Worm (Caenorhabditis elegans) whole organism, early embryonic: ENCODE measurements around the gene C27C12.3.

Experiments
- B0310.2 ChIP-seq: sonication (generic microtip); optimal IDR thresholded peaks from 2 replicates; lab custom pipeline; 2016; ENCODE audit warnings: mild to moderate bottlenecking, missing genetic modification characterization, missing compliant biosample characterization
- F13C5.2 ChIP-seq: sonication (generic microtip); optimal IDR thresholded peaks from 2 replicates; lab custom pipeline; 2017; ENCODE audit warnings: mild to moderate bottlenecking, missing genetic modification characterization, inconsistent platforms, missing compliant biosample characterization
- aly-1 ChIP-seq: sonication (generic microtip); optimal IDR thresholded peaks from 2 replicates; lab custom pipeline; 2016; ENCODE audit warnings: missing genetic modification characterization, missing compliant biosample characterization
- ama-1 ChIP-seq: fragments of 150-350 bp; optimal IDR thresholded peaks from 2 replicates; lab custom pipeline; 2014
- ceh-13 ChIP-seq: fragments of 200-800 bp; sonication (Bioruptor generic); optimal IDR thresholded peaks from 2 replicates; lab custom pipeline; 2018; ENCODE audit warnings: mild to moderate bottlenecking, missing genetic modification characterization, missing compliant biosample characterization
- ceh-36 ChIP-seq: sonication (generic microtip); optimal IDR thresholded peaks from 2 replicates; lab custom pipeline; 2016; ENCODE audit warnings: missing genetic modification characterization, inconsistent platforms, missing compliant biosample characterization
- ets-7 ChIP-seq: sonication (generic microtip); optimal IDR thresholded peaks from 2 replicates; lab custom pipeline; 2016; ENCODE audit warnings: missing genotype, missing genetic modification characterization, missing compliant biosample characterization
- flt-1 ChIP-seq: fragments of 200-800 bp; sonication (Bioruptor generic); IDR thresholded peaks from 2 replicates; pipeline ENCODE4 v1.3.6; 2022; ENCODE audit warnings: missing genetic modification characterization, missing compliant biosample characterization
- hmbx-1 ChIP-seq: sonication (generic microtip); optimal IDR thresholded peaks from 2 replicates; lab custom pipeline; 2016; ENCODE audit warnings: mild to moderate bottlenecking, missing genetic modification characterization, missing compliant biosample characterization
- hmg-4 ChIP-seq: fragments of 200-800 bp; sonication (Bioruptor generic); optimal IDR thresholded peaks from 2 replicates; lab custom pipeline; 2018; ENCODE audit warnings: mild to moderate bottlenecking, missing genetic modification characterization, missing compliant biosample characterization
- hnd-1 ChIP-seq: sonication (generic microtip); optimal IDR thresholded peaks from 2 replicates; lab custom pipeline; 2016; ENCODE audit warnings: missing genetic modification characterization, missing compliant biosample characterization
- pes-1 ChIP-seq: fragments of 200-800 bp; sonication (Bioruptor generic); IDR thresholded peaks from 2 replicates; pipeline ENCODE4 v1.3.6; 2022; ENCODE audit warnings: missing genetic modification reagents, missing genetic modification characterization, missing compliant biosample characterization
- scrt-1 ChIP-seq: fragments of 200-800 bp; sonication (Bioruptor generic); IDR thresholded peaks from 2 replicates; pipeline ENCODE4 v1.3.6; 2022; ENCODE audit warnings: missing genetic modification characterization, missing compliant biosample characterization
- sea-1 ChIP-seq: fragments of 200-800 bp; sonication (Bioruptor generic); conservative IDR thresholded peaks from 2 replicates; pipeline ENCODE4 v1.3.6; 2022; ENCODE audit warnings: missing genetic modification characterization, missing compliant biosample characterization
- tbx-11 ChIP-seq: fragments of 200-800 bp; sonication (Bioruptor generic); IDR thresholded peaks from 2 replicates; pipeline ENCODE4 v1.3.6; 2022; ENCODE audit warnings: missing genetic modification characterization, missing compliant biosample characterization
- tbx-37 ChIP-seq: fragments of 200-800 bp; sonication (Bioruptor generic); conservative IDR thresholded peaks from 2 replicates; pipeline ENCODE4 v1.3.6; 2022; ENCODE audit warnings: missing genetic modification reagents, missing genetic modification characterization, missing compliant biosample characterization
- tra-4 ChIP-seq: sonication (generic microtip); optimal IDR thresholded peaks from 2 replicates; lab custom pipeline; 2017; ENCODE audit warnings: missing genetic modification characterization, missing compliant biosample characterization

C27C12.3 gene

ce11 chrX:14865744-14866143, at the start of gene C27C12.3:
Gene C27C12.3, minus strand, starts transcription at chrX:14865844.
- TF ChIP-seq tbx-37 (GFP tag; lab: Robert Waterston, UW) (no peak), scrt-1 (GFP tag; lab: Robert Waterston, UW) (no peak), F13C5.2 (tag; lab: Kevin White, UChicago) (no peak), aly-1 (tag; lab: Kevin White, UChicago) (no peak), ceh-13 (GFP tag; lab: Kevin White, UChicago) (no peak), sea-1 (no peak), tra-4 (no peak), hnd-1 (tag; lab: Kevin White, UChicago) (no peak), B0310.2 (tag; lab: Kevin White, UChicago) (no peak), ama-1 (lab: Kevin White, UChicago) (no peak), hmbx-1 (tag; lab: Kevin White, UChicago) (no peak), tbx-11 (GFP tag; lab: Robert Waterston, UW) (no peak), hmg-4 (GFP tag; lab: Kevin White, UChicago) (no peak), pes-1 (no peak)

- TF ChIP-seq ceh-36 (no peak), aly-1 (tag; lab: Kevin White, UChicago) (no peak), tbx-11 (GFP tag; lab: Robert Waterston, UW) (no peak), flt-1 (GFP tag; lab: Robert Waterston, UW) (no peak), pes-1 (no peak)
These were observed 45.0 kb upstream of the C27C12.3 start for ce11 chrX:14910689-14911088.

DNA sequence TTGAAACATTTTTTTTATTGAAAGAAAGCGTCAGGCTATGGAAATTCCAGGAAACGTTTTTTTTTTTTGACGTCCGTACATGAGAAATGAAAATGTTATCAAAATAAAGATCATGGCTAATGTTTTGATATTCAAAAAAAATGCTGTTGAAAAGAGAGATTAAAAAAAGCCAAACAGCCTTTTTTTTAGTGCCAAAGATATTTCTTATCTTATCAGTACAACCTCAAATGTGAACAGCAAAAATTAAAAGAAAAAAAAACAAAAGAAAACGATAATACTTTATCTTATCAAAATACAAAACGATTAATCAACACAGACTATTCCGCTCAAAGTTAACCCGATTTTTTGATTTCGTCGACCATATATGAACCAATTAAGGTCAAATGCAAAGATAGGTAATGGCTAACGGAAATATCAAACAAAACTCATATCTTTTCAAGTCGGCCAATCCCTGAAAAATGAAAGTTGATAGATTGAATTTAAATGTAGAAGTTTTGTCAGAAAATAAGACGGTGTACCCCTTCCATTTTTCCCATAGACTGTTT, 41.7 kb upstream of the C27C12.3 start:
- no peak for TF ChIP-seq hnd-1 (tag; lab: Kevin White, UChicago)
- TF ChIP-seq ceh-13 (GFP tag; lab: Kevin White, UChicago): no peak
- TF ChIP-seq pes-1: no peak
- no peak for TF ChIP-seq tra-4
- no peak for TF ChIP-seq ets-7
- no peak for TF ChIP-seq sea-1
- TF ChIP-seq tbx-37 (GFP tag; lab: Robert Waterston, UW): no peak
- TF ChIP-seq hmg-4 (GFP tag; lab: Kevin White, UChicago): no peak
- no peak for TF ChIP-seq flt-1 (GFP tag; lab: Robert Waterston, UW)
- TF ChIP-seq aly-1 (tag; lab: Kevin White, UChicago): no peak
- TF ChIP-seq B0310.2 (tag; lab: Kevin White, UChicago): no peak
- no peak for TF ChIP-seq hmbx-1 (tag; lab: Kevin White, UChicago)

ce11 chrX:14905161-14905560, 39.5 kb upstream of the C27C12.3 start, which contains the start of gene hex-5:
Gene hex-5, minus strand, starts transcription at chrX:14905261.
- TF ChIP-seq B0310.2 (tag; lab: Kevin White, UChicago): no peak
- TF ChIP-seq tbx-11 (GFP tag; lab: Robert Waterston, UW): no peak

ce11 chrX:14903424-14903823, 37.8 kb upstream of the C27C12.3 start:
- TF ChIP-seq tra-4 (no peak), B0310.2 (tag; lab: Kevin White, UChicago) (no peak), flt-1 (GFP tag; lab: Robert Waterston, UW) (no peak), scrt-1 (GFP tag; lab: Robert Waterston, UW) (no peak), tbx-37 (GFP tag; lab: Robert Waterston, UW) (no peak), hmbx-1 (tag; lab: Kevin White, UChicago) (no peak), F13C5.2 (tag; lab: Kevin White, UChicago) (no peak), pes-1 (no peak), aly-1 (tag; lab: Kevin White, UChicago) (no peak), ceh-36 (no peak), ceh-13 (GFP tag; lab: Kevin White, UChicago) (no peak), ama-1 (lab: Kevin White, UChicago) (no peak), hmg-4 (GFP tag; lab: Kevin White, UChicago) (no peak), hnd-1 (tag; lab: Kevin White, UChicago) (no peak), tbx-11 (GFP tag; lab: Robert Waterston, UW) (no peak), ets-7 (no peak), sea-1 (no peak)

DNA sequence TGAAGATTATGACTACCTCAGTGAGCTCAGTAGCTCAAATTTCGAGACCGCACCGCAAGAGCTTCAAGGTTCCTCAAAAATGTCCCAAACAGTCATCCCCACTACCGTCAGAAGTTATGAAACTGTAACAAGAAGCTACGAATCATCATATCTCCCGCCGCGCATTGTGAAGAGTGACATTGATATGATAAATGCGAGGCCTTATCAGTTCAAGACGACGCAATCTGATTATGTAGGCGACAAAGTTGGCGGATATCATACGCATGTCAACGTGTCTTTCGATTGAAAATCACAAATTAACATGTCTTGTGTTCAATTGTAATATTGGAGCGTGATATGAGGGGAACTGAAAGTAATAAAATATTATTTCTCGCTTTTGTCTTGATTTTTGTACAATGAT, 34.8 kb upstream of the C27C12.3 start:
- no peak for TF ChIP-seq hmbx-1 (tag; lab: Kevin White, UChicago)
- TF ChIP-seq tbx-11 (GFP tag; lab: Robert Waterston, UW): no peak
- no peak for TF ChIP-seq ama-1 (lab: Kevin White, UChicago)
- TF ChIP-seq ceh-36: no peak
- TF ChIP-seq pes-1: no peak
- TF ChIP-seq flt-1 (GFP tag; lab: Robert Waterston, UW): no peak
- TF ChIP-seq scrt-1 (GFP tag; lab: Robert Waterston, UW): no peak
- TF ChIP-seq aly-1 (tag; lab: Kevin White, UChicago): no peak
- no peak for TF ChIP-seq tra-4
- no peak for TF ChIP-seq ets-7
- no peak for TF ChIP-seq F13C5.2 (tag; lab: Kevin White, UChicago)
- TF ChIP-seq sea-1: no peak
- no peak for TF ChIP-seq B0310.2 (tag; lab: Kevin White, UChicago)
- no peak for TF ChIP-seq tbx-37 (GFP tag; lab: Robert Waterston, UW)
- no peak for TF ChIP-seq ceh-13 (GFP tag; lab: Kevin White, UChicago)
- TF ChIP-seq hnd-1 (tag; lab: Kevin White, UChicago): no peak
- TF ChIP-seq hmg-4 (GFP tag; lab: Kevin White, UChicago): no peak

ce11 chrX:14898205-14898604, 32.6 kb upstream of the C27C12.3 start, which contains the start of gene lips-8:
Gene lips-8, plus strand, starts transcription at chrX:14898505.
- TF ChIP-seq tra-4: no peak
- TF ChIP-seq hmbx-1 (tag; lab: Kevin White, UChicago): no peak
- no peak for TF ChIP-seq ceh-13 (GFP tag; lab: Kevin White, UChicago)
- TF ChIP-seq F13C5.2 (tag; lab: Kevin White, UChicago): no peak
- no peak for TF ChIP-seq pes-1
- no peak for TF ChIP-seq sea-1

ce11 chrX:14897192-14897591, 31.5 kb upstream of the C27C12.3 start:
- TF ChIP-seq F13C5.2 (tag; lab: Kevin White, UChicago): no peak
- no peak for TF ChIP-seq ceh-13 (GFP tag; lab: Kevin White, UChicago)
- TF ChIP-seq aly-1 (tag; lab: Kevin White, UChicago): no peak
- no peak for TF ChIP-seq pes-1
- TF ChIP-seq ets-7: no peak
- TF ChIP-seq hmbx-1 (tag; lab: Kevin White, UChicago): no peak
- no peak for TF ChIP-seq tbx-37 (GFP tag; lab: Robert Waterston, UW)
- no peak for TF ChIP-seq flt-1 (GFP tag; lab: Robert Waterston, UW)
- TF ChIP-seq hnd-1 (tag; lab: Kevin White, UChicago): no peak
- TF ChIP-seq ceh-36: no peak
- no peak for TF ChIP-seq hmg-4 (GFP tag; lab: Kevin White, UChicago)
- TF ChIP-seq tra-4: no peak
